Worm (Caenorhabditis elegans) whole organism, young adult: ENCODE measurements around the gene tric-1B.2.

Experiments
- B0019.2 ChIP-seq: fragments of 200-800 bp; sonication (Bioruptor generic); conservative IDR thresholded peaks from 2 replicates; pipeline ENCODE4 v1.3.6; 2022; ENCODE audit warnings: missing genetic modification reagents, missing genetic modification characterization, missing compliant biosample characterization
- B0261.1 ChIP-seq: sonication (generic microtip); optimal IDR thresholded peaks from 2 replicates; lab custom pipeline; 2016; ENCODE audit warnings: mild to moderate bottlenecking, missing genetic modification characterization, moderate library complexity, missing compliant biosample characterization
- B0336.3 ChIP-seq: fragments of 200-800 bp; sonication (Bioruptor generic); IDR thresholded peaks from 2 replicates; pipeline ENCODE4 v1.3.6; 2022; ENCODE audit warnings: missing genetic modification characterization, missing compliant biosample characterization
- C06A6.2 ChIP-seq: fragments of 200-800 bp; sonication (Bioruptor generic); conservative IDR thresholded peaks from 2 replicates; pipeline ENCODE4 v1.3.6; 2022; ENCODE audit warnings: missing genetic modification characterization, missing compliant biosample characterization
- D2030.7 ChIP-seq: fragments of 200-800 bp; sonication (Bioruptor generic); IDR thresholded peaks from 2 replicates; pipeline ENCODE4 v1.3.6; 2022; ENCODE audit warnings: missing genetic modification reagents, missing genetic modification characterization, missing compliant biosample characterization
- F37B4.10 ChIP-seq: fragments of 200-800 bp; sonication (Bioruptor generic); IDR thresholded peaks from 2 replicates; pipeline ENCODE4 v1.3.6; 2022; ENCODE audit warnings: missing genetic modification characterization, missing compliant biosample characterization
- F52B5.7 ChIP-seq: sonication (generic microtip); optimal IDR thresholded peaks from 2 replicates; lab custom pipeline; 2016; ENCODE audit warnings: mild to moderate bottlenecking, missing genetic modification characterization, missing compliant biosample characterization
- K11D2.4 ChIP-seq: fragments of 200-800 bp; sonication (Bioruptor generic); IDR thresholded peaks from 2 replicates; pipeline ENCODE4 v1.3.6; 2022; ENCODE audit warnings: missing genetic modification reagents, missing genetic modification characterization, missing compliant biosample characterization
- K12H6.12 ChIP-seq: fragments of 200-800 bp; sonication (Bioruptor generic); optimal IDR thresholded peaks from 2 replicates; lab custom pipeline; 2018; ENCODE audit warnings: mild to moderate bottlenecking, missing genetic modification characterization, missing compliant biosample characterization
- T07F8.4 ChIP-seq: sonication (generic microtip); optimal IDR thresholded peaks from 2 replicates; lab custom pipeline; 2016; ENCODE audit warnings: mild to moderate bottlenecking, missing genetic modification characterization, moderate library complexity, missing compliant biosample characterization
- Y53G8AR.9 ChIP-seq: fragments of 200-800 bp; sonication (Bioruptor generic); conservative IDR thresholded peaks from 2 replicates; pipeline ENCODE4 v1.3.6; 2022; ENCODE audit warnings: missing genetic modification reagents, missing genetic modification characterization, missing compliant biosample characterization
- Y56A3A.18 ChIP-seq: fragments of 200-800 bp; sonication (Bioruptor generic); IDR thresholded peaks from 2 replicates; pipeline ENCODE4 v1.3.6; 2022; ENCODE audit warnings: missing genetic modification reagents, missing genetic modification characterization, missing compliant biosample characterization
- Y95B8A.8 ChIP-seq: fragments of 200-800 bp; sonication (Bioruptor generic); IDR thresholded peaks from 2 replicates; pipeline ENCODE4 v1.3.6; 2022; ENCODE audit warnings: missing genetic modification reagents, missing genetic modification characterization, missing compliant biosample characterization
- akir-1 ChIP-seq: fragments of 200-800 bp; sonication (Bioruptor generic); optimal IDR thresholded peaks from 2 replicates; lab custom pipeline; 2018; ENCODE audit warnings: mild to moderate bottlenecking, missing genetic modification characterization, moderate library complexity, missing compliant biosample characterization
- attf-3 ChIP-seq: fragments of 200-800 bp; sonication (Bioruptor generic); conservative IDR thresholded peaks from 2 replicates; pipeline ENCODE4 v1.3.6; 2022; ENCODE audit warnings: missing genetic modification reagents, missing genetic modification characterization, missing compliant biosample characterization
- attf-5 ChIP-seq: fragments of 200-800 bp; sonication (Bioruptor generic); optimal IDR thresholded peaks from 2 replicates; lab custom pipeline; 2018; ENCODE audit warnings: mild to moderate bottlenecking, missing genetic modification characterization, missing compliant biosample characterization
- bed-2 ChIP-seq: fragments of 200-800 bp; sonication (Bioruptor generic); IDR thresholded peaks from 2 replicates; pipeline ENCODE4 v1.3.6; 2022; ENCODE audit warnings: missing genetic modification reagents, missing genetic modification characterization, missing compliant biosample characterization
- ccch-3 ChIP-seq: fragments of 200-800 bp; sonication (Bioruptor generic); optimal IDR thresholded peaks from 2 replicates; lab custom pipeline; 2018; ENCODE audit warnings: mild to moderate bottlenecking, missing genetic modification characterization, missing compliant biosample characterization
- ceh-100 ChIP-seq: fragments of 200-800 bp; sonication (Bioruptor generic); IDR thresholded peaks from 2 replicates; pipeline ENCODE4 v1.3.6; 2022; ENCODE audit warnings: missing genetic modification reagents, missing genetic modification characterization, missing compliant biosample characterization
- ceh-40 ChIP-seq: fragments of 200-800 bp; sonication (Bioruptor generic); IDR thresholded peaks from 2 replicates; pipeline ENCODE4 v1.3.6; 2022; ENCODE audit warnings: missing genetic modification characterization, missing compliant biosample characterization
- ceh-58 ChIP-seq: fragments of 200-800 bp; sonication (Bioruptor generic); IDR thresholded peaks from 2 replicates; pipeline ENCODE4 v1.3.6; 2022; ENCODE audit warnings: missing genetic modification characterization, missing compliant biosample characterization
- ceh-91 ChIP-seq: fragments of 200-800 bp; sonication (Bioruptor generic); IDR thresholded peaks from 2 replicates; pipeline ENCODE4 v1.3.6; 2022; ENCODE audit warnings: missing genetic modification reagents, missing genetic modification characterization, missing compliant biosample characterization
- chd-7 ChIP-seq: sonication (generic microtip); optimal IDR thresholded peaks from 2 replicates; lab custom pipeline; 2016; ENCODE audit warnings: mild to moderate bottlenecking, missing genetic modification characterization, moderate library complexity, missing compliant biosample characterization
- die-1 ChIP-seq: sonication (generic microtip); optimal IDR thresholded peaks from 2 replicates; lab custom pipeline; 2016; ENCODE audit warnings: missing genotype, mild to moderate bottlenecking, missing genetic modification characterization, missing compliant biosample characterization
- dpff-1 ChIP-seq: sonication (generic microtip); optimal IDR thresholded peaks from 2 replicates; lab custom pipeline; 2017; ENCODE audit warnings: mild to moderate bottlenecking, missing genetic modification characterization, missing compliant biosample characterization
- dpl-1 ChIP-seq: fragments of 150-350 bp; optimal IDR thresholded peaks from 2 replicates; lab custom pipeline; 2014; ENCODE audit warnings: missing biosample characterization, missing genetic modification reagents, missing genetic modification characterization
- ets-4 ChIP-seq: fragments of 200-800 bp; sonication (Bioruptor generic); optimal IDR thresholded peaks from 2 replicates; lab custom pipeline; 2018; ENCODE audit warnings: mild to moderate bottlenecking, missing genetic modification characterization, missing compliant biosample characterization
- hmg-20 ChIP-seq: fragments of 200-800 bp; sonication (Bioruptor generic); IDR thresholded peaks from 2 replicates; pipeline ENCODE4 v1.3.6; 2022; ENCODE audit warnings: missing genetic modification reagents, missing genetic modification characterization, missing compliant biosample characterization
- lag-1 ChIP-seq: fragments of 200-800 bp; sonication (Bioruptor generic); IDR thresholded peaks from 2 replicates; pipeline ENCODE4 v1.3.6; 2022; ENCODE audit warnings: missing genetic modification reagents, missing genetic modification characterization, missing compliant biosample characterization
- let-526 ChIP-seq: fragments of 200-800 bp; sonication (Bioruptor generic); IDR thresholded peaks from 2 replicates; pipeline ENCODE4 v1.3.6; 2022; ENCODE audit warnings: missing genetic modification reagents, missing genetic modification characterization, missing compliant biosample characterization
- lsl-1 ChIP-seq: fragments of 200-800 bp; sonication (Bioruptor generic); optimal IDR thresholded peaks from 2 replicates; lab custom pipeline; 2018; ENCODE audit warnings: mild to moderate bottlenecking, missing genetic modification characterization, moderate library complexity, missing compliant biosample characterization
- madf-6 ChIP-seq: fragments of 200-800 bp; sonication (Bioruptor generic); IDR thresholded peaks from 2 replicates; pipeline ENCODE4 v1.3.6; 2022; ENCODE audit warnings: missing genetic modification reagents, missing genetic modification characterization, missing compliant biosample characterization
- mel-28 ChIP-seq: sonication (generic microtip); optimal IDR thresholded peaks from 2 replicates; lab custom pipeline; 2016; ENCODE audit warnings: borderline replicate concordance, mild to moderate bottlenecking, missing genetic modification characterization, missing compliant biosample characterization
- nfya-2 ChIP-seq: fragments of 200-800 bp; sonication (Bioruptor generic); IDR thresholded peaks from 2 replicates; pipeline ENCODE4 v1.3.6; 2022; ENCODE audit warnings: missing genetic modification reagents, missing genetic modification characterization, missing compliant biosample characterization
- nfyb-1 ChIP-seq: fragments of 200-800 bp; sonication (Bioruptor generic); IDR thresholded peaks from 2 replicates; pipeline ENCODE4 v1.3.6; 2022; ENCODE audit warnings: missing genetic modification reagents, missing genetic modification characterization, missing compliant biosample characterization
- nhr-27 ChIP-seq: fragments of 200-800 bp; sonication (Bioruptor generic); optimal IDR thresholded peaks from 2 replicates; lab custom pipeline; 2018; ENCODE audit warnings: mild to moderate bottlenecking, missing genetic modification characterization, moderate library complexity, missing compliant biosample characterization
- pha-4 ChIP-seq: fragments of 150-350 bp; sonication (generic microtip); optimal IDR thresholded peaks from 2 replicates; lab custom pipeline; 2014; ENCODE audit warnings: missing biosample characterization, missing genetic modification reagents, missing genetic modification characterization
- rec-8 ChIP-seq, 2 experiments: sonication (generic microtip); optimal IDR thresholded peaks; 2 replicates each; lab custom pipeline; 2016; ENCODE audit warnings: mild to moderate bottlenecking in 2 of 2, missing genetic modification characterization in 2 of 2, missing genetic modification reagents in 2 of 2, missing genotype in 2 of 2, missing biosample characterization in 1 of 2, missing compliant biosample characterization in 1 of 2, moderate library complexity in 1 of 2
- repo-1 ChIP-seq: sonication (generic microtip); optimal IDR thresholded peaks from 2 replicates; lab custom pipeline; 2017; ENCODE audit warnings: mild to moderate bottlenecking, missing genetic modification characterization, missing compliant biosample characterization
- rpc-1 ChIP-seq, 2 experiments: fragments of 150-350 bp in 1 of 2; sonication (generic microtip) in 1 of 2; optimal IDR thresholded peaks; 2 replicates each; lab custom pipeline; 2014 to 2018; ENCODE audit warnings: missing biosample characterization in 1 of 2, missing genetic modification characterization in 1 of 2, missing genetic modification reagents in 1 of 2, missing genotype in 1 of 2
- sdz-38 ChIP-seq: sonication (generic microtip); optimal IDR thresholded peaks from 2 replicates; lab custom pipeline; 2016; ENCODE audit warnings: missing genotype, missing genetic modification characterization, missing compliant biosample characterization
- sea-2 ChIP-seq: fragments of 200-800 bp; sonication (Bioruptor generic); IDR thresholded peaks from 2 replicates; pipeline ENCODE4 v1.3.6; 2022; ENCODE audit warnings: missing genetic modification characterization, missing compliant biosample characterization
- snpc-3.4 ChIP-seq: sonication (generic microtip); optimal IDR thresholded peaks from 2 replicates; lab custom pipeline; 2017; ENCODE audit warnings: missing genetic modification characterization, mild to moderate bottlenecking, missing compliant biosample characterization, antibody characterized with exemption, moderate library complexity, missing genotype, missing genetic modification reagents
- tbp1 ChIP-seq: fragments of 200-800 bp; sonication (Bioruptor generic); optimal IDR thresholded peaks from 2 replicates; lab custom pipeline; 2018; ENCODE audit warnings: mild to moderate bottlenecking, missing genetic modification characterization, missing compliant biosample characterization
- tlf-1 ChIP-seq: fragments of 200-800 bp; sonication (Bioruptor generic); optimal IDR thresholded peaks from 2 replicates; lab custom pipeline; 2018; ENCODE audit warnings: mild to moderate bottlenecking, missing genetic modification characterization, missing compliant biosample characterization
- unc-62 ChIP-seq: fragments of 150-350 bp; optimal IDR thresholded peaks from 2 replicates; lab custom pipeline; 2014; ENCODE audit warnings: missing biosample characterization, missing genetic modification reagents, missing genetic modification characterization
- zim-3 ChIP-seq: sonication (generic microtip); optimal IDR thresholded peaks from 2 replicates; lab custom pipeline; 2017; ENCODE audit warnings: mild to moderate bottlenecking, missing genetic modification characterization, moderate library complexity, missing compliant biosample characterization
- ztf-18 ChIP-seq: sonication (generic microtip); optimal IDR thresholded peaks from 2 replicates; lab custom pipeline; 2016; ENCODE audit warnings: missing genotype, mild to moderate bottlenecking, missing genetic modification characterization, missing compliant biosample characterization
- ztf-22 ChIP-seq: fragments of 200-800 bp; sonication (Bioruptor generic); optimal IDR thresholded peaks from 2 replicates; lab custom pipeline; 2018; ENCODE audit warnings: mild to moderate bottlenecking, missing genetic modification characterization, moderate library complexity, missing compliant biosample characterization
- ztf-6 ChIP-seq: fragments of 200-800 bp; sonication (Bioruptor generic); IDR thresholded peaks from 2 replicates; pipeline ENCODE4 v1.3.6; 2022; ENCODE audit warnings: missing genetic modification reagents, missing genetic modification characterization, missing compliant biosample characterization

tric-1B.2 gene

DNA sequence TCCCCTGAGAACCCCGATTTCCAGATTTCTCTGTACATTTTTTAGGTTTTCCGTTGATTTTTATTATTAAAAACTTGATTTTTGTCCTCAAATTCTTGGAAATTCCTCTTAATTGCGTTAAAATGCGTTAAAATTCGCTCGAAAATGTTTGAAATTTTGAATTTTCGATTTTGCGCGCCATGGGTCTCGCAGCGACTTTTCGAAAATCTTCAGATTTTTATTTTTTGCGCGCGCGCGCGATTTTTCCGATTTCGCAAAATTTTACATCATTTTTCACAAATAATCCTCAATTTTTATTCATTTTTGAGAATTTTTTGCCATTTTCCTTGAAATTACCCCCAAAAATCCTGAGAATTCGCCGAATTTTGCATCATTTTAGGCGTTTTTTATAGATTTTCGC is 4.9 kb upstream of the tric-1B.2 start:
- TF ChIP-seq D2030.7 (GFP tag; lab: Robert Waterston, UW), result peak; percentile 92
- TF ChIP-seq mel-28 (tag; lab: Kevin White, UChicago), result no peak
- TF ChIP-seq Y95B8A.8 (GFP tag; lab: Robert Waterston, UW), result peak; percentile 63; the same call in 1 of the 2 replicates
- peak; percentile 94 for TF ChIP-seq ceh-91 (GFP tag; lab: Robert Waterston, UW)
- TF ChIP-seq attf-3 (GFP tag; lab: Robert Waterston, UW), result peak; percentile 80
- no peak for TF ChIP-seq sea-2
- TF ChIP-seq Y53G8AR.9 (GFP tag; lab: Robert Waterston, UW), result peak; percentile 74; the same call in 1 of the 2 replicates
- peak; percentile 70 for TF ChIP-seq lsl-1 (GFP tag; lab: Kevin White, UChicago)
- no peak for TF ChIP-seq C06A6.2 (GFP tag; lab: Robert Waterston, UW)
- no peak for TF ChIP-seq F52B5.7 (tag; lab: Kevin White, UChicago)
- TF ChIP-seq madf-6 (GFP tag; lab: Robert Waterston, UW), result peak; percentile 97
- peak; percentile 57 for TF ChIP-seq snpc-3.4
- no peak for TF ChIP-seq Y56A3A.18 (GFP tag; lab: Robert Waterston, UW)
- TF ChIP-seq tlf-1 (GFP tag; lab: Kevin White, UChicago), result peak; percentile 66
- no peak for TF ChIP-seq rpc-1 (optimal IDR thresholded peaks at IDR 0.05; lab: Kevin White, UChicago)
- TF ChIP-seq rpc-1 (tag; optimal IDR thresholded peaks at IDR 0.05; lab: Kevin White, UChicago), result no peak
- TF ChIP-seq ccch-3, result no peak
- no peak for TF ChIP-seq attf-5
- no peak for TF ChIP-seq sdz-38 (tag; lab: Kevin White, UChicago)
- TF ChIP-seq B0019.2 (GFP tag; lab: Robert Waterston, UW), result peak; percentile 71
- TF ChIP-seq lag-1 (GFP tag; lab: Robert Waterston, UW), result no peak
- TF ChIP-seq akir-1, result no peak
- TF ChIP-seq dpl-1 (GFP tag; lab: Kevin White, UChicago), result peak; percentile 81
- no peak for TF ChIP-seq ztf-22 (GFP tag; lab: Kevin White, UChicago)
- no peak for TF ChIP-seq hmg-20 (GFP tag; lab: Robert Waterston, UW)
- peak; percentile 36 for TF ChIP-seq tbp1 (GFP tag; lab: Kevin White, UChicago)
- TF ChIP-seq ztf-6, result no peak
- TF ChIP-seq pha-4 (tag; lab: Kevin White, UChicago), result no peak
- TF ChIP-seq nfyb-1 (GFP tag; lab: Robert Waterston, UW), result no peak
- no peak for TF ChIP-seq K11D2.4
- TF ChIP-seq nfya-2 (GFP tag; lab: Robert Waterston, UW), result no peak
- TF ChIP-seq ets-4 (GFP tag; lab: Kevin White, UChicago), result no peak
- no peak for TF ChIP-seq ceh-40 (GFP tag; lab: Robert Waterston, UW)
- no peak for TF ChIP-seq T07F8.4 (tag; lab: Kevin White, UChicago)
- TF ChIP-seq F37B4.10 (GFP tag; lab: Robert Waterston, UW), result no peak
- TF ChIP-seq bed-2 (GFP tag; lab: Robert Waterston, UW), result no peak
- no peak for TF ChIP-seq ceh-58 (GFP tag; lab: Robert Waterston, UW)
- TF ChIP-seq nhr-27 (tag; lab: Kevin White, UChicago), result no peak
- TF ChIP-seq K12H6.12, result no peak
- no peak for TF ChIP-seq B0261.1
- TF ChIP-seq let-526, result no peak
- no peak for TF ChIP-seq zim-3 (tag; lab: Kevin White, UChicago)
- TF ChIP-seq dpff-1 (tag; lab: Kevin White, UChicago), result no peak
- no peak for TF ChIP-seq ztf-18 (tag; lab: Kevin White, UChicago)
- TF ChIP-seq chd-7, result no peak
- TF ChIP-seq rec-8 (tag; optimal IDR thresholded peaks at IDR 0.05; lab: Kevin White, UChicago), result no peak
- TF ChIP-seq B0336.3 (GFP tag; lab: Robert Waterston, UW), result peak; percentile 72
- TF ChIP-seq die-1 (tag; lab: Kevin White, UChicago), result no peak
- TF ChIP-seq ceh-100, result 0 out of 2 replicates have a peak, but pooled peaks have one; percentile 24
- TF ChIP-seq unc-62 (GFP tag; lab: Kevin White, UChicago), result no peak
- TF ChIP-seq repo-1 (tag; lab: Kevin White, UChicago), result no peak
